Worm (Caenorhabditis elegans) whole organism, mixed stage, embryonic: ENCODE results near the gene eat-17.

Experiments
- bed-3 ChIP-seq: fragments of 200-800 bp; sonication (Bioruptor generic); optimal IDR thresholded peaks from 3 replicates; lab custom pipeline; 2018; ENCODE audit warnings: mild to moderate bottlenecking, missing genetic modification characterization, moderate library complexity, missing compliant biosample characterization
- blmp-1 ChIP-seq: fragments of 150-350 bp; optimal IDR thresholded peaks from 2 replicates; lab custom pipeline; 2014; ENCODE audit warnings: missing biosample characterization, missing genetic modification characterization
- ceh-39 ChIP-seq: fragments of 150-350 bp; optimal IDR thresholded peaks from 2 replicates; lab custom pipeline; 2014; ENCODE audit warnings: missing biosample characterization, missing genetic modification characterization
- ceh-43 ChIP-seq: fragments of 200-800 bp; sonication (Bioruptor generic); optimal IDR thresholded peaks from 2 replicates; lab custom pipeline; 2018; ENCODE audit warnings: mild to moderate bottlenecking, missing genetic modification characterization, moderate library complexity, missing compliant biosample characterization
- ces-1 ChIP-seq: fragments of 150-350 bp; optimal IDR thresholded peaks from 2 replicates; lab custom pipeline; 2014; ENCODE audit warnings: missing biosample characterization, missing genetic modification reagents, missing genetic modification characterization
- cnd-1 ChIP-seq: fragments of 200-800 bp; sonication (Bioruptor generic); optimal IDR thresholded peaks from 2 replicates; lab custom pipeline; 2018; ENCODE audit warnings: mild to moderate bottlenecking, missing genetic modification characterization, missing compliant biosample characterization
- drap-1 ChIP-seq: fragments of 200-800 bp; sonication (Bioruptor generic); optimal IDR thresholded peaks from 3 replicates; lab custom pipeline; 2018; ENCODE audit warnings: mild to moderate bottlenecking, missing genetic modification characterization, missing compliant biosample characterization
- elt-3 ChIP-seq: fragments of 150-350 bp; optimal IDR thresholded peaks from 2 replicates; lab custom pipeline; 2014; ENCODE audit warnings: missing biosample characterization, missing genetic modification characterization
- lin-13 ChIP-seq: fragments of 150-350 bp; optimal IDR thresholded peaks from 2 replicates; lab custom pipeline; 2014; ENCODE audit warnings: missing biosample characterization, missing genetic modification characterization
- lin-32 ChIP-seq: fragments of 200-800 bp; sonication (Bioruptor generic); optimal IDR thresholded peaks from 2 replicates; lab custom pipeline; 2018; ENCODE audit warnings: mild to moderate bottlenecking, missing genetic modification characterization, missing compliant biosample characterization
- lsy-2 ChIP-seq: fragments of 150-350 bp; optimal IDR thresholded peaks from 2 replicates; lab custom pipeline; 2014; ENCODE audit warnings: missing biosample characterization, missing genetic modification characterization
- mep-1 ChIP-seq: fragments of 150-350 bp; optimal IDR thresholded peaks from 2 replicates; lab custom pipeline; 2017; ENCODE audit warnings: missing biosample characterization, missing genetic modification reagents, missing genetic modification characterization, inconsistent platforms
- mls-2 ChIP-seq: sonication (generic microtip); optimal IDR thresholded peaks from 2 replicates; lab custom pipeline; 2016; ENCODE audit warnings: mild to moderate bottlenecking, missing genetic modification characterization, moderate library complexity, missing compliant biosample characterization
- pha-4 ChIP-seq: fragments of 150-350 bp; optimal IDR thresholded peaks from 2 replicates; lab custom pipeline; 2018; ENCODE audit warnings: missing biosample characterization, missing genetic modification reagents, missing genetic modification characterization
- sem-2 ChIP-seq: fragments of 200-800 bp; sonication (Bioruptor generic); optimal IDR thresholded peaks from 2 replicates; lab custom pipeline; 2018; ENCODE audit warnings: mild to moderate bottlenecking, missing genetic modification characterization, missing compliant biosample characterization
- snpc-4 ChIP-seq: fragments of 150-350 bp; optimal IDR thresholded peaks from 2 replicates; lab custom pipeline; 2014; ENCODE audit warnings: missing biosample characterization, missing genetic modification characterization
- sptf-1 ChIP-seq: sonication (generic microtip); optimal IDR thresholded peaks from 2 replicates; lab custom pipeline; 2017; ENCODE audit warnings: mild to moderate bottlenecking, missing genetic modification characterization, moderate library complexity, missing compliant biosample characterization
- tbx-8 ChIP-seq: fragments of 200-800 bp; sonication (Bioruptor generic); optimal IDR thresholded peaks from 2 replicates; lab custom pipeline; 2018; ENCODE audit warnings: mild to moderate bottlenecking, missing genetic modification characterization, moderate library complexity, missing compliant biosample characterization
- unc-120 ChIP-seq: sonication (generic microtip); optimal IDR thresholded peaks from 2 replicates; lab custom pipeline; 2017; ENCODE audit warnings: missing genetic modification characterization, missing compliant biosample characterization; ENCODE audit not compliant: poor library complexity, severe bottlenecking

eat-17 gene

DNA sequence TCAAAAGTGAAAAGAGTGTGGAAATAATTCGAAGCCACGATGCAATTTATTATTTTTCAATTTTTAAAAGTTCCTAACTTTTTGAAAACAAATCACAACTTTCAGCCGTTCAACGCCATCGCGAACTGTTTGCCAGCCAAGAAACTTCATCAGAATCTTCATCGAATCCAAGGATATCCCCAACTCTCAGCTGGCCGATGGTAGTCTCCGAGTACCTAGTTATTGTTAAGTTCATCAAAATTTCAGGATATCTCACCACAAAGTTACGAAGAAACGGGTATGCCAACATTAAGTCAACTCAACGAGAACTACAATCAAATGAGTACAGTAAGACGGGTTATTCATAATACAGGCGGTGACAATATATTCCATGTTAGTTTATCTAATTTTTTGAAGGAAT, 60.3 kb downstream of the eat-17 start:
- TF ChIP-seq mls-2 (tag; lab: Kevin White, UChicago): no peak
- no peak for TF ChIP-seq blmp-1 (tag; lab: Kevin White, UChicago)
- TF ChIP-seq bed-3 (GFP tag; lab: Kevin White, UChicago): no peak
- TF ChIP-seq tbx-8: no peak
- no peak for TF ChIP-seq lin-13 (tag; lab: Kevin White, UChicago)
- TF ChIP-seq lsy-2: no peak
- no peak for TF ChIP-seq elt-3
- no peak for TF ChIP-seq cnd-1 (tag; lab: Kevin White, UChicago)
- TF ChIP-seq sem-2: no peak
- TF ChIP-seq ceh-43 (GFP tag; lab: Kevin White, UChicago): no peak
- no peak for TF ChIP-seq lin-32
- no peak for TF ChIP-seq mep-1
- no peak for TF ChIP-seq pha-4
- no peak for TF ChIP-seq drap-1 (GFP tag; lab: Kevin White, UChicago)
- TF ChIP-seq, all 35 proteins: peak for 0

DNA sequence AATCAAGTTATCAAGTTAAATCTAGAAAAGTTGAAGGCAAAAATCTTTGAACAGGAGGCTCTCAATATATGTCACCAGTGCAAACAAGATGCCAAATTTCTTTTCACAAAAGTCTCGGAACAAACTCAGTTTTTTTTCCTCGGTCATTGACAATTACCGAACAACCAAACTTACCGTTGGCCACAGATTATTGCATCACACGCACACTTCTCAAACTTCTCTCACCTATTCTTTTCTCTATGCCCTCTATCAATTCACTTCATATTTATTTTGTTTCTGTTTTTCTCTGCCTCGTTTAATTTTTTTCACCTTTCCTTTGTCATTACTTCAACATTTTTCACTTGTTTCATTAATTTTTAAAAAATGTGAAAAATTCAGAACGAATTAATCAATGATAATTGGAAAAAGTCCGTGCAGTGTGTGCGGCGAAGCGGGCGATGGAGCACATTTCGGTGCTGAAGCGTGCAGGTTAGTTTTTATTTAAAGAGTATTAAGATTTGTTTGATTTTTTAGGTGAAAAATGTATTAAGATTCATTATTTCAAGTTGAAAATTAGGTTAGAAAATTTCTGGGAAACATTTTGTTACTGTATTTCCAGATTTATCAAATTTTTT, 61.9 kb downstream of the eat-17 start, which contains the start of gene nhr-28:
nhr-28 (plus strand) TSS at position 379 of the 614 bp plus-strand sequence.
- TF ChIP-seq lsy-2 (no peak), lin-32 (no peak), blmp-1 (tag; lab: Kevin White, UChicago) (no peak)

DNA sequence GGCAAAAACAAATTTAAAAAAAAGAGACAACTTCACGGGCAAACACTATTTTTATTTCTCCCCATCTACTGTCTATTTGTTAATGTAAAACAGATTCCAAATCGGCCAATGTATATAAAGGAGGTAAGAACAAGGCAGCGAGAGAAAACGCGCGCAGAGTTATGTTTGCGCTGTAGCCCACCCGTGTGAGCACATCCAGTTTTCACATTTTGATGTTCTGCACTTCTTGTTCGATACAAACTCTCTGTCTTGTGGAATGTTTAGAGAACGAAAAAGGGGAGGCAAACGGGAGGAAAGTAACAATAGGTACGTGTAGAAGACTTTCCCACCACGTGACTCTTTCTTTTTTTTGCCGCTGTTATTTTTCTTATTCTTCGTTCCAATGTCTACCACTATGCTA, 64.1 kb downstream of the eat-17 start:
- TF ChIP-seq sptf-1: no peak
- TF ChIP-seq ces-1 (GFP tag; lab: Kevin White, UChicago): no peak
- no peak for TF ChIP-seq snpc-4
- no peak for TF ChIP-seq unc-120 (tag; lab: Kevin White, UChicago)
- TF ChIP-seq ceh-39: no peak
- TF ChIP-seq mep-1: no peak
- no peak for TF ChIP-seq bed-3 (GFP tag; lab: Kevin White, UChicago)
- TF ChIP-seq, all 35 proteins: peak for 0
